Fruit fly (Drosophila melanogaster): ENCODE data around the gene CG31815.

Gene CG31815

DNA sequence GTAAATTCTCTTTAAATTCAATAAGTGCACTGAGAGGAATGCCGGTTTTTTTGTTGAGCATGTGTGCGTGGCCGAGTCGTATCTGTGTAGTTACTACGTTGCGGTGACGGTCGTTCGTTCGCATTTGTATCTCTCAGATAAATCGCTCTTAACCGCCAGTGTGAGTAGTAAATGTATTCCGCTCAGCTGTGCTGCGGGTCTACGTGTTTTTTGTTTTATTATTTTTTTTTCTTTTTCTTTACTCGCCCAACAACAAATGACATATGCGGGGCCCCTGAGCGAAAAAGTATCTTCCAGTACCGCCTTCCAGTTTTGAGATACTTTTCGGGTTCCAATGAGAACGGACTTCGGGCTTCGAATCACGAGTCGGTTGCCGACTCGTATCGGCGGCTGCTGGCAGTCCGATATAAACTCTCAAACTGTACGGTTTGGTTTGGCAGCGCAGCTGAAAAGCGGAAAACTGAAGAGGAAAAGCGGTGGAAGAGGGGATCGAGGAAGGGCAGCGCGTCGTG lies 4.1 kb upstream of the CG31815 start (continued):
- TF ChIP-seq CG7271 (tag; optimal IDR thresholded peaks at IDR 0.05) (no peak), Fer1 (GFP tag; optimal IDR thresholded peaks at IDR 0.05) (peak; percentile 67), nerfin-1 (tag; optimal IDR thresholded peaks at IDR 0.05) (no peak), CG33557 (GFP tag; optimal IDR thresholded peaks at IDR 0.05) (peak; percentile 2), Nf-YB (GFP tag; optimal IDR thresholded peaks at IDR 0.05) (peak; percentile 66), CG17328 (GFP tag; IDR thresholded peaks at IDR 0.05) (no peak), toy (GFP tag; IDR thresholded peaks at IDR 0.05) (no peak), Mrtf (GFP tag; IDR thresholded peaks at IDR 0.05) (no peak), CG8089 (GFP tag; optimal IDR thresholded peaks at IDR 0.05) (no peak), Elba2 (GFP tag; optimal IDR thresholded peaks at IDR 0.05) (no peak), CG1602 (GFP tag; optimal IDR thresholded peaks at IDR 0.05) (no peak), ac (GFP tag; optimal IDR thresholded peaks at IDR 0.05) (no peak), H15 (GFP tag; IDR thresholded peaks at IDR 0.05) (no peak), CG7357 (GFP tag; IDR thresholded peaks at IDR 0.05) (no peak), NC2α (GFP tag; optimal IDR thresholded peaks at IDR 0.05) (no peak), CG10366 (GFP tag; IDR thresholded peaks at IDR 0.05) (no peak; the same call in 1 of the 2 replicates), CG4424 (GFP tag; optimal IDR thresholded peaks at IDR 0.05) (no peak), Antp (GFP tag; optimal IDR thresholded peaks at IDR 0.05) (no peak), unc-4 (GFP tag; IDR thresholded peaks at IDR 0.05; ENCODE audit: partially characterized antibody) (no peak; the same call in 1 of the 2 replicates), CG10209 (GFP tag; optimal IDR thresholded peaks at IDR 0.05) (no peak), CG12236 (GFP tag; optimal IDR thresholded peaks at IDR 0.05) (no peak), pum (GFP tag; optimal IDR thresholded peaks at IDR 0.05) (no peak), Abd-B (GFP tag; optimal IDR thresholded peaks at IDR 0.05) (no peak), Optix (GFP tag; IDR thresholded peaks at IDR 0.05) (no peak), CG14441 (GFP tag; IDR thresholded peaks at IDR 0.05) (no peak; the same call in 1 of the 2 replicates), CG6854 (GFP tag; optimal IDR thresholded peaks at IDR 0.05) (peak; percentile 34), CG33213 (GFP tag; optimal IDR thresholded peaks at IDR 0.05) (peak; percentile 1), CG31365 (tag; optimal IDR thresholded peaks at IDR 0.05) (no peak), CG6683 (GFP tag; optimal IDR thresholded peaks at IDR 0.05) (no peak), Hr3 (GFP tag; optimal IDR thresholded peaks at IDR 0.05) (no peak), Fer3 (tag; optimal IDR thresholded peaks at IDR 0.05) (peak; percentile 33), Vsx1 (GFP tag; optimal IDR thresholded peaks at IDR 0.05) (no peak), HmgZ (tag; optimal IDR thresholded peaks at IDR 0.05) (peak; percentile 56), chn (GFP tag; optimal IDR thresholded peaks at IDR 0.05) (no peak), mld (GFP tag; IDR thresholded peaks at IDR 0.05; ENCODE audit: partially characterized antibody) (no peak), CG5180 (GFP tag; optimal IDR thresholded peaks at IDR 0.05) (no peak), CG15479 (GFP tag; optimal IDR thresholded peaks at IDR 0.05) (no peak), CG9876 (GFP tag; optimal IDR thresholded peaks at IDR 0.05) (peak; percentile 2), gce (GFP tag; IDR thresholded peaks at IDR 0.05) (no peak), CG7745 (tag; optimal IDR thresholded peaks at IDR 0.05) (no peak), sens (GFP tag) (peak; percentile 74), CG3281 (GFP tag; optimal IDR thresholded peaks at IDR 0.05) (peak; percentile 16), CG1024 (GFP tag; IDR thresholded peaks at IDR 0.05) (peak; percentile 13; the same call in 1 of the 2 replicates), jumu (GFP tag; optimal IDR thresholded peaks at IDR 0.05) (no peak), CG6654 (GFP tag; optimal IDR thresholded peaks at IDR 0.05) (peak; percentile 97), CG9797 (GFP tag; optimal IDR thresholded peaks at IDR 0.05) (no peak), cas (GFP tag; IDR thresholded peaks at IDR 0.05) (peak; percentile 25; the same call in 1 of the 2 replicates), gsb (GFP tag; IDR thresholded peaks at IDR 0.05) (no peak), CG2116 (GFP tag; optimal IDR thresholded peaks at IDR 0.05) (no peak), cato (GFP tag; optimal IDR thresholded peaks at IDR 0.05; ENCODE audit: borderline replicate concordance) (no peak), zfh2 (GFP tag; optimal IDR thresholded peaks at IDR 0.05) (no peak)
